Fruit fly (Drosophila melanogaster) whole organism, pupa: Measurements from ENCODE around the gene CG7246.

Source experiments
- CG10348 ChIP-seq: fragments of 200-800 bp; sonication (Bioruptor generic); IDR thresholded peaks from 2 replicates; pipeline ENCODE4 v1.3.6; 2022; ENCODE audit warnings: missing biosample characterization, missing genetic modification characterization
- CG13204 ChIP-seq: fragments of 200-800 bp; sonication (Bioruptor generic); optimal IDR thresholded peaks from 2 replicates; lab custom pipeline; 2018; ENCODE audit warnings: missing biosample characterization, mild to moderate bottlenecking, missing genetic modification characterization, moderate library complexity
- CG14655 ChIP-seq: fragments of 200-800 bp; sonication (Bioruptor generic); optimal IDR thresholded peaks from 3 replicates; lab custom pipeline; 2017; ENCODE audit warnings: mild to moderate bottlenecking, missing biosample characterization, missing genetic modification reagents, missing genetic modification characterization
- CG8159 ChIP-seq: fragments of 200-800 bp; sonication (Bioruptor generic); optimal IDR thresholded peaks from 3 replicates; lab custom pipeline; 2018; ENCODE audit warnings: missing biosample characterization, mild to moderate bottlenecking, missing genetic modification characterization, moderate library complexity
- Pif1A ChIP-seq: fragments of 200-800 bp; sonication (Bioruptor generic); optimal IDR thresholded peaks from 3 replicates; lab custom pipeline; 2016; ENCODE audit warnings: missing biosample characterization, missing genetic modification characterization
- fd96Ca ChIP-seq: fragments of 200-800 bp; sonication (Bioruptor generic); IDR thresholded peaks from 3 replicates; pipeline ENCODE4 v1.3.6; 2022; ENCODE audit warnings: missing biosample characterization, missing genetic modification characterization
- rn ChIP-seq: fragments of 200-800 bp; sonication (Bioruptor generic); IDR thresholded peaks from 2 replicates; pipeline ENCODE4 v1.3.6; 2022; ENCODE audit warnings: missing biosample characterization, missing genetic modification characterization

dm6 chrX:9077558-9077957 lies 3.3 kb downstream of the CG7246 start:
- TF ChIP-seq CG13204 (GFP tag; lab: Kevin White, UChicago) = peak; percentile 64
- no peak for TF ChIP-seq CG8159
- TF ChIP-seq fd96Ca (GFP tag; lab: Robert Waterston, UW) = no peak
- TF ChIP-seq Pif1A (GFP tag; lab: Kevin White, UChicago) = peak; percentile 29
- TF ChIP-seq CG10348 (GFP tag; lab: Robert Waterston, UW) = no peak
- no peak for TF ChIP-seq rn
- no peak for TF ChIP-seq CG14655
